Fruit fly (Drosophila melanogaster) Kc167 (cell line): Measurements from ENCODE around the gene Taf10b.

Experiments
- h ChIP-seq: fragments of >200 bp; optimal IDR thresholded peaks from 3 replicates; lab custom pipeline; 2018; ENCODE audit warnings: missing external identifiers
- insv ChIP-seq: fragments of >200 bp; optimal IDR thresholded peaks from 3 replicates; lab custom pipeline; 2018; ENCODE audit warnings: missing external identifiers
- psq ChIP-seq: fragments of >200 bp; optimal IDR thresholded peaks from 2 replicates; lab custom pipeline; 2017; ENCODE audit warnings: missing external identifiers
- ttk ChIP-seq: sonication (Bioruptor generic); optimal IDR thresholded peaks from 2 replicates; lab custom pipeline; 2017; ENCODE audit warnings: missing external identifiers

dm6 chr2L:2754437-2755322 is 13.0 kb downstream of the Taf10b start:
- TF ChIP-seq psq (lab: Kevin White, UChicago) (no peak), h (lab: Kevin White, UChicago) (no peak), insv (lab: Kevin White, UChicago) (no peak), ttk (no peak)
